Worm (Caenorhabditis elegans): ENCODE measurements around the gene F52H2.15.
A peak's percentile ranks its signal among the peaks of the same experiment; 100 is the strongest.

Gene F52H2.15

DNA sequence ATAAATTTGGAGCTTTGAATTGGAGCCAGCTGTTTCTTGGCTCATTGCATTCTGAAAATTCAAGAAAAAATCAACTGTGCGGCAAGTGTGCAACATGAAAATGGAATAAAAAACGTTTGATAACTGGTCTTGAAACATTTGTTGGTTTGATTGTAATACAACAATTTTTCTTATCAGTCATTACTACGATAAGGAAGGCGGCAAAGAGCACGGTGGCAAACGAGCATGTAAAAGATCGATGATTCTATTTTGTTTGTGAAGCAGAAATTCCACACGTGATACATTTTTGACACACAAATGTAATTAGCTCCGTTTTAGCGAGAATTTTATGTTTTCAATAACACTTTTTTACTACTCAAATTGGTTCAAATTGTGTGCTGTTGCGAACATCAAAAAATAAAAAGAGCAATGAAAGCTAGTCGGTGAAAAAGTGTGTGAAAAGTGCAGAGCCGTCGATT is 15.4 kb downstream of the F52H2.15 start, which contains the start of gene H01M10.1:
H01M10.1 (minus strand) TSS at position 51 of the 458 bp plus-strand sequence.
- TF ChIP-seq elt-2 (tag; optimal IDR thresholded peaks at IDR 0.05), result peak; percentile 51
- TF ChIP-seq sox-4 (tag; optimal IDR thresholded peaks at IDR 0.05), result no peak

DNA sequence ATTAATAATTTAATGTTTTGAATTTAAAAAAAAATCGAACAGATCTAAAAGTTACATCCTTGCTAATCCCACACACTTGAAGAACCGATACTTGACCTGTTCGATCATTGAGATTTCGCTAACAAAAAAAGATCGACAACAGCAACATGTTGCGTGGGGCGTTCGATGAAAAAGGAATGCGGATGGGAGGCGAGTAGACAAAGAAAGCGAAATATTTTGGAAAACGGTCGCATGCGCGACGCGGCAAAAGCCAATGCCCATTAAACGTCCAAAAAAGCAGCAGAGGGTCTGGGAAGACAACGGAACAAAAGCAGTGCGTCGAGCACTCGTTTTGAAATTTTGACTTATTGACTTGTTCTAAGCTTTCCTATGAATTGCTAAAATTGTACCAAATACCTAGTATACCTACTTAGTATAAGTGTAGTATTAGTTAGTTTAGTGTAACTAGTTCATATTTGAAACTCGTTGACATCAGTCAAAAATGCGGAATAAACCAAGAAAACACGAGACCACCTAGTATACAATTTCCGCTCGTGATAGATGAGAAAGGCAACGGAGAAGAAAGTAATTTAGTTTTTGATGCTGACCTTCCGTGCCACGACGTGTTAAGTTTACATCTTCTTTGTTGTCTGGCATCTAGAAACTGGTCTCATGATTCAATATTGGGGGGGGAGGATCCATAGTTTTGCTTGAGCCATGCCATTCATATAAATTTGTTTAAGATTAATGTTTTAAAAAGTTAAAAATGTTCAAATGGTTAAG is 16.9 kb downstream of the F52H2.15 start:
- no peak for TF ChIP-seq mec-3 (tag; optimal IDR thresholded peaks at IDR 0.05; ENCODE audit: borderline replicate concordance)
- TF ChIP-seq unc-3 (GFP tag; conservative IDR thresholded peaks at IDR 0.05), result no peak
- TF ChIP-seq unc-3 (tag; optimal IDR thresholded peaks at IDR 0.05), result no peak
- TF ChIP-seq zip-5 (tag; optimal IDR thresholded peaks at IDR 0.05), result no peak
- TF ChIP-seq unc-55 (GFP tag; optimal IDR thresholded peaks at IDR 0.05), result no peak
- no peak for TF ChIP-seq hlh-8 (tag; optimal IDR thresholded peaks at IDR 0.05)

DNA sequence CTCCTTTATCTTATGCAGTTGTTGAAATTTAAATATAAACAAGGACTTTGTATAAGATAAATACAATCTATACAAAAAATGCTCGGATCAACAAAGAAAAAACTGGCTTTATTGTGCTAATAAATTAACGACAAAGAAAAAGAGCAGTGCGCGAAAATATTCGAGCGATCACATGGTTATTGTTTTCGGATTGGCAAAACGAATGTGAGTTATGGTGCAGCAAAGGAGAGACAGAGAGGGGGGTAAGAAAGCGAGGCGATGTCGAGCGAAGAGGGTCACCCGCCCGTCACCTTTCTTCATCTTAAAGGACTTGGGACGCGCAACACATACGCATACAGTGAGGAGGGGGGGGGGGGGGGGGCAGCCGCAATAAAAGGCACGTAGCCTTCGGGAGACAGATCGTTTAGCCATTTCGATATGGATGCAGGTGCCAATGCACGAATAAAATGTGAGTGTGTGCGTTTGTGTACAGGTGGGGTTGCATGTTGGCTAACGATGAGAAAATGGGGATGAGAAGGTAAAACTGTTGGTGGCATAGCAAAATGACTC is 18.1 kb downstream of the F52H2.15 start:
- TF ChIP-seq tbx-2 (tag; optimal IDR thresholded peaks at IDR 0.05), result peak; percentile 16
- TF ChIP-seq gmeb-2 (tag; optimal IDR thresholded peaks at IDR 0.05), result no peak
- TF ChIP-seq hlh-30 (tag; optimal IDR thresholded peaks at IDR 0.05; ENCODE audit: insufficient read depth), result peak; percentile 63
- TF ChIP-seq fax-1 (tag; optimal IDR thresholded peaks at IDR 0.05), result no peak
- no peak for TF ChIP-seq ref-2 (tag; optimal IDR thresholded peaks at IDR 0.05)
- no peak for TF ChIP-seq unc-86 (tag; optimal IDR thresholded peaks at IDR 0.05)
- no peak for TF ChIP-seq eyg-1 (tag; optimal IDR thresholded peaks at IDR 0.05)
- no peak for TF ChIP-seq hlh-13 (GFP tag; optimal IDR thresholded peaks at IDR 0.05)
- no peak for TF ChIP-seq F13H6.1 (tag; optimal IDR thresholded peaks at IDR 0.05)
- TF ChIP-seq unc-3 (GFP tag; conservative IDR thresholded peaks at IDR 0.05), result no peak
- TF ChIP-seq unc-3 (tag; optimal IDR thresholded peaks at IDR 0.05), result no peak
- TF ChIP-seq unc-42 (tag; optimal IDR thresholded peaks at IDR 0.05), result no peak
- TF ChIP-seq ceh-31 (tag; optimal IDR thresholded peaks at IDR 0.05), result peak; percentile 15
- no peak for TF ChIP-seq pat-9 (tag; optimal IDR thresholded peaks at IDR 0.05)
- no peak for TF ChIP-seq ttx-3 (tag; optimal IDR thresholded peaks at IDR 0.05)
- no peak for TF ChIP-seq pag-3 (tag; optimal IDR thresholded peaks at IDR 0.05; ENCODE audit: borderline replicate concordance)
- TF ChIP-seq odd-2 (tag; optimal IDR thresholded peaks at IDR 0.05), result no peak
- TF ChIP-seq ceh-9 (tag; optimal IDR thresholded peaks at IDR 0.05), result no peak
- no peak for TF ChIP-seq ceh-2 (tag; optimal IDR thresholded peaks at IDR 0.05)

DNA sequence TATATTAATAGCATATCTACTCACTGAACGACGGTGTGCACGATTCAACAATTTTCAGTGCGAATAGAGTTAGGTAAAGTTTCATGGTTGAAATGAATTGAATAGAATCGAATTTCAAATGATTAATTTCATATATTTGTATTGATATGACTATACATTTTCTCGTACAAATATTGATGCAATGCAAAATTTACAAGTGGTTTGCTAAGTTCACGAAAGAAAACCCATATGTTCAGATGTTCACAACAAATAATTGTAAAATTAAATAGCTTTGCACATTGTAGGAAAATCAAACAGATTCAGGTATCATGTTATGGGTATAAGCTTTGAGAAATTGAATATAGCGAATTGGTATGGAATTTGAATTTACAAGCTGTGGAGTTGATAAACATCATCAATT is 20.5 kb downstream of the F52H2.15 start, which contains the start of gene H01M10.2:
H01M10.2 (minus strand) TSS at position 101 of the 400 bp plus-strand sequence.
- no peak for TF ChIP-seq ceh-24 (tag; optimal IDR thresholded peaks at IDR 0.05)
- TF ChIP-seq ceh-34 (tag; optimal IDR thresholded peaks at IDR 0.05), result no peak
- TF ChIP-seq pag-3 (tag; optimal IDR thresholded peaks at IDR 0.05; ENCODE audit: borderline replicate concordance), result no peak
- TF ChIP-seq ceh-30 (tag; optimal IDR thresholded peaks at IDR 0.05), result no peak
- TF ChIP-seq unc-86 (tag; optimal IDR thresholded peaks at IDR 0.05), result no peak
- TF ChIP-seq ttx-3 (tag; optimal IDR thresholded peaks at IDR 0.05), result no peak
- TF ChIP-seq sox-4 (tag; optimal IDR thresholded peaks at IDR 0.05), result no peak
- no peak for TF ChIP-seq pros-1 (tag; optimal IDR thresholded peaks at IDR 0.05)
- TF ChIP-seq elt-4 (tag; optimal IDR thresholded peaks at IDR 0.05), result no peak

DNA sequence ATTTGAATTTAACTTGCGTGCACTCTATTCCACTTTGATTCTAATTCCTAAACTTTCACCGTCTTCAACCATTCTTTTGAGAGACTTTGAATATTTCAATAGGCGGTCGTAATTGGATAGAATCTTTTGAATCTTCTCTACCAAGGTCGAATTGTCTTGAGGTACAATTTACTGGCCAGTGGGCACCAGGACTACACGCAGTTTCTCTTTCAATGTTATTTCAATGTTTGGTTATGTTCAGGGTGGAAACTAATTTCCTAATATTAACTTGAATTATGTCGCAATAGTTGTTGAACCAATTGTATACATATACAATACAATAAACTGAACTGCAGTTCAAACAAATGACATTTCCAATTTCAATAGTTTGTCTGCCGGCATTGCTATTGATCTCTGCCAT is 22.9 kb downstream of the F52H2.15 start:
- no peak for TF ChIP-seq F13H6.1 (tag; optimal IDR thresholded peaks at IDR 0.05)
- TF ChIP-seq pag-3 (tag; optimal IDR thresholded peaks at IDR 0.05; ENCODE audit: borderline replicate concordance), result no peak
- TF ChIP-seq Y22D7AL.16 (tag; optimal IDR thresholded peaks at IDR 0.05), result no peak
- TF ChIP-seq K02D7.2 (tag; optimal IDR thresholded peaks at IDR 0.05), result no peak
- no peak for TF ChIP-seq ceh-45 (GFP tag; IDR thresholded peaks at IDR 0.05)
- no peak for TF ChIP-seq unc-55 (GFP tag; optimal IDR thresholded peaks at IDR 0.05)
- no peak for TF ChIP-seq madf-2 (tag; optimal IDR thresholded peaks at IDR 0.05)
- TF ChIP-seq ceh-48 (tag; optimal IDR thresholded peaks at IDR 0.05), result no peak
- no peak for TF ChIP-seq ceh-34 (tag; optimal IDR thresholded peaks at IDR 0.05)
- TF ChIP-seq fax-1 (tag; optimal IDR thresholded peaks at IDR 0.05), result no peak
- TF ChIP-seq ceh-9 (tag; optimal IDR thresholded peaks at IDR 0.05), result no peak
- TF ChIP-seq pat-9 (tag; optimal IDR thresholded peaks at IDR 0.05), result no peak
- no peak for TF ChIP-seq ceh-2 (tag; optimal IDR thresholded peaks at IDR 0.05)
